Worm (Caenorhabditis elegans): ENCODE measurements around the gene F22F7.3.

Gene F22F7.3

ce11 chrV:2126996-2127585, 16.6 kb downstream of the F22F7.3 start, which contains the start of gene ldp-1 (continued):
- TF ChIP-seq ceh-2 (tag; optimal IDR thresholded peaks at IDR 0.05) = peak; percentile 76
- TF ChIP-seq unc-42 (tag; optimal IDR thresholded peaks at IDR 0.05) = peak; percentile 25
- TF ChIP-seq ceh-34 (tag; optimal IDR thresholded peaks at IDR 0.05) = peak; percentile 8
- no peak for TF ChIP-seq lim-6 (tag; optimal IDR thresholded peaks at IDR 0.05)
- TF ChIP-seq pros-1 (tag; optimal IDR thresholded peaks at IDR 0.05) = no peak
- TF ChIP-seq rnt-1 (tag; optimal IDR thresholded peaks at IDR 0.05) = peak; percentile 39
- TF ChIP-seq unc-86 (tag; optimal IDR thresholded peaks at IDR 0.05) = no peak
- no peak for TF ChIP-seq fkh-6 (tag; optimal IDR thresholded peaks at IDR 0.05)
- no peak for TF ChIP-seq pha-4 (tag; optimal IDR thresholded peaks at IDR 0.05)
- no peak for TF ChIP-seq unc-3 (GFP tag; conservative IDR thresholded peaks at IDR 0.05)
- TF ChIP-seq unc-3 (tag; optimal IDR thresholded peaks at IDR 0.05) = peak; percentile 19
- TF ChIP-seq ttx-3 (tag; optimal IDR thresholded peaks at IDR 0.05) = no peak

ce11 chrV:2132675-2133074, 22.2 kb downstream of the F22F7.3 start:
- TF ChIP-seq gmeb-2 (tag; optimal IDR thresholded peaks at IDR 0.05) (no peak), hlh-30 (tag; optimal IDR thresholded peaks at IDR 0.05; ENCODE audit: insufficient read depth) (no peak), F13H6.1 (tag; optimal IDR thresholded peaks at IDR 0.05) (no peak), pqm-1 (tag; optimal IDR thresholded peaks at IDR 0.05) (no peak), nhr-232 (tag; optimal IDR thresholded peaks at IDR 0.05) (no peak), sox-4 (tag; optimal IDR thresholded peaks at IDR 0.05) (no peak), ceh-31 (tag; optimal IDR thresholded peaks at IDR 0.05) (no peak), hlh-6 (tag; optimal IDR thresholded peaks at IDR 0.05) (no peak), syd-9 (tag; optimal IDR thresholded peaks at IDR 0.05) (no peak)

ce11 chrV:2133512-2133911, 23.0 kb downstream of the F22F7.3 start:
- TF ChIP-seq ceh-34 (tag; optimal IDR thresholded peaks at IDR 0.05) (no peak), Y22D7AL.16 (tag; optimal IDR thresholded peaks at IDR 0.05) (no peak), ref-2 (tag; optimal IDR thresholded peaks at IDR 0.05) (peak; percentile 50), ceh-18 (tag; optimal IDR thresholded peaks at IDR 0.05) (peak; percentile 67), hlh-15 (tag; optimal IDR thresholded peaks at IDR 0.05) (no peak), unc-42 (tag; optimal IDR thresholded peaks at IDR 0.05) (peak; percentile 0), ceh-31 (tag; optimal IDR thresholded peaks at IDR 0.05) (peak; percentile 62), hlh-30 (tag; optimal IDR thresholded peaks at IDR 0.05; ENCODE audit: insufficient read depth) (peak; percentile 71), tbx-2 (tag; optimal IDR thresholded peaks at IDR 0.05) (peak; percentile 30), nfya-1 (tag; optimal IDR thresholded peaks at IDR 0.05) (peak; percentile 39)

- TF ChIP-seq C38D4.7 (GFP tag; optimal IDR thresholded peaks at IDR 0.05) = no peak
- TF ChIP-seq pqm-1 (tag; optimal IDR thresholded peaks at IDR 0.05) = no peak
- no peak for TF ChIP-seq ama-1 (optimal IDR thresholded peaks at IDR 0.05)
- TF ChIP-seq unc-42 (tag; optimal IDR thresholded peaks at IDR 0.05) = peak; percentile 19
- no peak for TF ChIP-seq ceh-45 (GFP tag; IDR thresholded peaks at IDR 0.05)
- no peak for TF ChIP-seq unc-55 (GFP tag; optimal IDR thresholded peaks at IDR 0.05)
- no peak for TF ChIP-seq ceh-2 (tag; optimal IDR thresholded peaks at IDR 0.05)
- TF ChIP-seq ceh-19 (GFP tag; optimal IDR thresholded peaks at IDR 0.05) = no peak
- no peak for TF ChIP-seq fkh-10 (GFP tag; optimal IDR thresholded peaks at IDR 0.05)
- no peak for TF ChIP-seq pros-1 (tag; optimal IDR thresholded peaks at IDR 0.05)
- TF ChIP-seq hlh-30 (tag; optimal IDR thresholded peaks at IDR 0.05; ENCODE audit: insufficient read depth) = peak; percentile 56
These were observed 23.9 kb downstream of the F22F7.3 start for ce11 chrV:2134340-2134739.

- TF ChIP-seq pha-4 (tag; optimal IDR thresholded peaks at IDR 0.05) (no peak), unc-42 (tag; optimal IDR thresholded peaks at IDR 0.05) (peak; percentile 3), sox-4 (tag; optimal IDR thresholded peaks at IDR 0.05) (peak; percentile 21), Y22D7AL.16 (tag; optimal IDR thresholded peaks at IDR 0.05) (no peak), unc-86 (tag; optimal IDR thresholded peaks at IDR 0.05) (no peak), ceh-18 (tag; optimal IDR thresholded peaks at IDR 0.05) (no peak), ceh-24 (tag; optimal IDR thresholded peaks at IDR 0.05) (no peak), dmd-4 (tag; optimal IDR thresholded peaks at IDR 0.05; ENCODE audit: borderline replicate concordance) (no peak), nhr-232 (tag; optimal IDR thresholded peaks at IDR 0.05) (no peak)
These were observed 24.9 kb downstream of the F22F7.3 start for ce11 chrV:2135323-2135722.

Data from whole organism, late embryonic.